Worm (Caenorhabditis elegans): ENCODE measurements around the gene col-121.

ce11 chrIV:9396118-9396517 is at the start of gene col-121:
- TF ChIP-seq lsy-2 (tag; optimal IDR thresholded peaks at IDR 0.05) (no peak), ztf-11 (tag; optimal IDR thresholded peaks at IDR 0.05) (no peak)

All from whole organism, mixed stage, embryonic.